Worm (Caenorhabditis elegans) whole organism, early embryonic: ENCODE results near the gene sysm-1.

Experiments used
- F13C5.2 ChIP-seq: sonication (generic microtip); optimal IDR thresholded peaks from 2 replicates; lab custom pipeline; 2017; ENCODE audit warnings: mild to moderate bottlenecking, missing genetic modification characterization, inconsistent platforms, missing compliant biosample characterization
- ama-1 ChIP-seq: fragments of 150-350 bp; optimal IDR thresholded peaks from 2 replicates; lab custom pipeline; 2014
- ceh-36 ChIP-seq: sonication (generic microtip); optimal IDR thresholded peaks from 2 replicates; lab custom pipeline; 2016; ENCODE audit warnings: missing genetic modification characterization, inconsistent platforms, missing compliant biosample characterization
- ets-7 ChIP-seq: sonication (generic microtip); optimal IDR thresholded peaks from 2 replicates; lab custom pipeline; 2016; ENCODE audit warnings: missing genotype, missing genetic modification characterization, missing compliant biosample characterization
- scrt-1 ChIP-seq: fragments of 200-800 bp; sonication (Bioruptor generic); IDR thresholded peaks from 2 replicates; pipeline ENCODE4 v1.3.6; 2022; ENCODE audit warnings: missing genetic modification characterization, missing compliant biosample characterization

DNA sequence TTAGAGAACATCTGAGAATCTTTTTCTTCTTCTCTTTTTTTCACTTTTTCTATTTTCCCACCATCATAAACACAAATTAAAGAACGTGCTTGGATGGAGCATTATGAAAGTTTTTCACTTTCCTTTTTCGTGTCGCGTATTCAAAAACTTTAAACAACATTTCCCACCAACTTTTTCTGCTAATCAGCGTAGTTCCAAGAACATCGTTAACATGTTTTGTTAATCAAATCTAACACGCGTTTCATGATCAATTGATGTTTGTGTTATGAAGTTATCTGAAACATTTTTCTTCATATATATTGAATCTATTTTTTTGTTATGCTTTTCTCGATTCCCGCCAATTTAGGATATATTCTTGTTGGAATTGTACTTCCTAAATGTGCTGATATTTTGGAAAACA is 32.7 kb upstream of the sysm-1 start:
- TF ChIP-seq ets-7 (tag; lab: Kevin White, UChicago) (no peak), ceh-36 (no peak), ama-1 (lab: Kevin White, UChicago) (no peak), F13C5.2 (no peak), scrt-1 (GFP tag; lab: Robert Waterston, UW) (no peak)
